Fruit fly (Drosophila melanogaster) whole organism, embryonic: ENCODE results near the gene PolE2.

ENCODE experiments used
- ATbp ChIP-seq: fragments of 200-800 bp; sonication (Bioruptor generic); optimal IDR thresholded peaks from 2 replicates; lab custom pipeline; 2017; ENCODE audit warnings: missing biosample characterization, mild to moderate bottlenecking, missing genetic modification characterization, missing genetic modification reagents
- Abd-B ChIP-seq: fragments of 200-800 bp; sonication (Bioruptor generic); optimal IDR thresholded peaks from 2 replicates; lab custom pipeline; 2018; ENCODE audit warnings: missing biosample characterization, mild to moderate bottlenecking, missing genetic modification characterization, moderate library complexity
- Atf3 ChIP-seq: fragments of 200-800 bp; sonication (Bioruptor generic); optimal IDR thresholded peaks from 3 replicates; lab custom pipeline; 2016; ENCODE audit warnings: missing biosample characterization, missing genetic modification characterization
- Atf6 ChIP-seq: fragments of 200-800 bp; sonication (Bioruptor generic); IDR thresholded peaks from 2 replicates; pipeline ENCODE4 v1.3.6; 2022; ENCODE audit warnings: missing biosample characterization, missing genetic modification characterization
- Awh ChIP-seq: fragments of 200-800 bp; sonication (Bioruptor generic); IDR thresholded peaks from 2 replicates; pipeline ENCODE4, ENCODE4 v1.3.6; 2022; ENCODE audit warnings: missing biosample characterization, missing genetic modification characterization
- CG12299 ChIP-seq: fragments of 200-800 bp; sonication (Bioruptor generic); optimal IDR thresholded peaks from 2 replicates; lab custom pipeline; 2018; ENCODE audit warnings: missing biosample characterization, mild to moderate bottlenecking, missing genetic modification characterization
- CG14050 ChIP-seq: fragments of 200-800 bp; sonication (Bioruptor generic); IDR thresholded peaks from 3 replicates; pipeline ENCODE4 v1.3.6; 2022; ENCODE audit warnings: missing biosample characterization, missing genetic modification characterization
- CG14441 ChIP-seq: fragments of 200-800 bp; sonication (Bioruptor generic); IDR thresholded peaks from 2 replicates; pipeline ENCODE4 v1.3.6; 2022; ENCODE audit warnings: missing biosample characterization, missing genetic modification characterization
- CG17385 ChIP-seq: fragments of 200-800 bp; sonication (Bioruptor generic); optimal IDR thresholded peaks from 3 replicates; lab custom pipeline; 2018; ENCODE audit warnings: missing biosample characterization, mild to moderate bottlenecking, missing genetic modification characterization
- CG17912 ChIP-seq: fragments of 200-800 bp; sonication (Bioruptor generic); optimal IDR thresholded peaks from 2 replicates; lab custom pipeline; 2018; ENCODE audit warnings: missing biosample characterization, mild to moderate bottlenecking, missing genetic modification characterization
- CG2199 ChIP-seq: fragments of 200-800 bp; sonication (Bioruptor generic); IDR thresholded peaks from 3 replicates; pipeline ENCODE4 v1.3.6; 2022; ENCODE audit warnings: missing biosample characterization, missing genetic modification characterization
- CG31365 ChIP-seq: fragments of 200-800 bp; sonication (Bioruptor generic); optimal IDR thresholded peaks from 2 replicates; lab custom pipeline; 2018; ENCODE audit warnings: missing biosample characterization, mild to moderate bottlenecking, missing genetic modification characterization
- CG33557 ChIP-seq: fragments of 200-800 bp; sonication (Bioruptor generic); optimal IDR thresholded peaks from 2 replicates; lab custom pipeline; 2019; ENCODE audit warnings: missing biosample characterization, mild to moderate bottlenecking, missing genetic modification characterization, moderate library complexity
- CG34224 ChIP-seq: fragments of 200-800 bp; sonication (Bioruptor generic); IDR thresholded peaks from 3 replicates; pipeline ENCODE4 v1.3.6; 2022; ENCODE audit warnings: missing biosample characterization, missing genetic modification characterization; ENCODE audit not compliant: partially characterized antibody
- CG42726 ChIP-seq: fragments of 200-800 bp; sonication (Bioruptor generic); IDR thresholded peaks from 2 replicates; pipeline ENCODE4 v1.3.6; 2022; ENCODE audit warnings: missing biosample characterization, missing genetic modification characterization; ENCODE audit not compliant: partially characterized antibody
- CG4820 ChIP-seq: fragments of 200-800 bp; sonication (Bioruptor generic); optimal IDR thresholded peaks from 3 replicates; lab custom pipeline; 2016; ENCODE audit warnings: missing biosample characterization, missing genetic modification characterization
- CG5245 ChIP-seq: fragments of 200-800 bp; sonication (Bioruptor generic); optimal IDR thresholded peaks from 3 replicates; lab custom pipeline; 2016; ENCODE audit warnings: missing biosample characterization, missing genetic modification characterization
- CG6813 ChIP-seq: fragments of 200-800 bp; sonication (Bioruptor generic); optimal IDR thresholded peaks from 2 replicates; lab custom pipeline; 2017; ENCODE audit warnings: missing biosample characterization, missing genetic modification characterization, mild to moderate bottlenecking, moderate library complexity, missing genetic modification reagents
- CG7963 ChIP-seq: fragments of 200-800 bp; sonication (Bioruptor generic); IDR thresholded peaks from 3 replicates; pipeline ENCODE4 v1.3.6; 2022; ENCODE audit warnings: missing biosample characterization, missing genetic modification characterization; ENCODE audit not compliant: partially characterized antibody
- CG9797 ChIP-seq: fragments of 200-800 bp; sonication (Bioruptor generic); optimal IDR thresholded peaks from 3 replicates; lab custom pipeline; 2018; ENCODE audit warnings: missing biosample characterization, mild to moderate bottlenecking, missing genetic modification characterization
- CHES-1-like ChIP-seq: fragments of 200-800 bp; sonication (Bioruptor generic); optimal IDR thresholded peaks from 2 replicates; lab custom pipeline; 2016; ENCODE audit warnings: missing biosample characterization, missing genetic modification characterization
- Dip2 ChIP-seq: fragments of 200-800 bp; sonication (Bioruptor generic); IDR thresholded peaks from 2 replicates; pipeline ENCODE4 v1.3.6; 2022; ENCODE audit warnings: missing biosample characterization, missing genetic modification characterization
- Hr78 ChIP-seq, 2 experiments: fragments of 200-800 bp in 1 of 2; fragments of >200 bp in 1 of 2; sonication (Bioruptor generic) in 1 of 2; optimal IDR thresholded peaks; 2 replicates each; lab custom pipeline; 2017 to 2019; ENCODE audit warnings: missing biosample characterization in 2 of 2, missing genetic modification characterization in 2 of 2, mild to moderate bottlenecking in 1 of 2, moderate library complexity in 1 of 2
- Mad ChIP-seq: fragments of 200-800 bp; sonication (Bioruptor generic); optimal IDR thresholded peaks from 2 replicates; lab custom pipeline; 2016; ENCODE audit warnings: missing biosample characterization, missing genetic modification characterization
- Med ChIP-seq: fragments of 200-800 bp; sonication (Bioruptor generic); peaks from one replicate; lab custom pipeline; 2016; ENCODE audit warnings: missing biosample characterization, missing genetic modification characterization, mild to moderate bottlenecking, inconsistent platforms, moderate library complexity
- Meics ChIP-seq: fragments of 200-800 bp; sonication (Bioruptor generic); optimal IDR thresholded peaks from 2 replicates; lab custom pipeline; 2017; ENCODE audit warnings: missing biosample characterization, mild to moderate bottlenecking, missing genetic modification characterization
- NC2α ChIP-seq: fragments of 200-800 bp; sonication (Bioruptor generic); optimal IDR thresholded peaks from 2 replicates; lab custom pipeline; 2016; ENCODE audit warnings: missing biosample characterization, missing genetic modification characterization
- NC2β ChIP-seq: fragments of 200-800 bp; sonication (Bioruptor generic); optimal IDR thresholded peaks from 2 replicates; lab custom pipeline; 2016; ENCODE audit warnings: missing biosample characterization, missing genetic modification characterization
- NFAT ChIP-seq: fragments of 200-800 bp; sonication (Bioruptor generic); IDR thresholded peaks from 2 replicates; pipeline ENCODE4 v1.3.6; 2022; ENCODE audit warnings: missing biosample characterization, missing genetic modification characterization
- PHDP ChIP-seq: fragments of 200-800 bp; sonication (Bioruptor generic); optimal IDR thresholded peaks from 3 replicates; lab custom pipeline; 2018; ENCODE audit warnings: missing biosample characterization, mild to moderate bottlenecking, missing genetic modification characterization, moderate library complexity
- Ravus ChIP-seq: fragments of 200-800 bp; sonication (Bioruptor generic); IDR thresholded peaks from 2 replicates; pipeline ENCODE4 v1.3.6; 2022; ENCODE audit warnings: missing biosample characterization, missing genetic modification characterization
- TFAM ChIP-seq: fragments of 200-800 bp; sonication (Bioruptor generic); optimal IDR thresholded peaks from 2 replicates; lab custom pipeline; 2017; ENCODE audit warnings: missing biosample characterization, missing genetic modification characterization, inconsistent platforms
- Tbp ChIP-seq: fragments of >200 bp; optimal IDR thresholded peaks from 2 replicates; lab custom pipeline; 2018; ENCODE audit warnings: missing biosample characterization, missing genetic modification characterization
- amos ChIP-seq: fragments of 200-800 bp; sonication (Bioruptor generic); IDR thresholded peaks from 2 replicates; pipeline ENCODE4 v1.3.6; 2022; ENCODE audit warnings: missing biosample characterization, missing genetic modification characterization; ENCODE audit not compliant: partially characterized antibody
- aop ChIP-seq: fragments of 200-800 bp; sonication (Bioruptor generic); IDR thresholded peaks from 2 replicates; pipeline ENCODE4 v1.3.6; 2022; ENCODE audit warnings: missing biosample characterization, missing genetic modification characterization
- az2 ChIP-seq: fragments of 200-800 bp; sonication (Bioruptor generic); optimal IDR thresholded peaks from 3 replicates; lab custom pipeline; 2016; ENCODE audit warnings: missing biosample characterization, missing genetic modification characterization
- bab2 ChIP-seq: fragments of 200-800 bp; sonication (Bioruptor generic); optimal IDR thresholded peaks from 2 replicates; lab custom pipeline; 2016; ENCODE audit warnings: missing biosample characterization, missing genetic modification characterization
- h ChIP-seq: fragments of >200 bp; optimal IDR thresholded peaks from 2 replicates; lab custom pipeline; 2017
- lmd ChIP-seq: fragments of 200-800 bp; sonication (Bioruptor generic); IDR thresholded peaks from 2 replicates; pipeline ENCODE4 v1.3.6; 2022; ENCODE audit warnings: missing biosample characterization, missing genetic modification characterization
- maf-S ChIP-seq: fragments of 200-800 bp; sonication (Bioruptor generic); optimal IDR thresholded peaks from 2 replicates; lab custom pipeline; 2016; ENCODE audit warnings: missing biosample characterization, missing genetic modification characterization
- nau ChIP-seq: fragments of 200-800 bp; sonication (Bioruptor generic); optimal IDR thresholded peaks from 3 replicates; lab custom pipeline; 2017; ENCODE audit warnings: missing biosample characterization, mild to moderate bottlenecking, missing genetic modification characterization, missing genetic modification reagents
- pan ChIP-seq, 4 experiments: fragments of >200 bp in 3 of 4; fragments of 200-800 bp in 1 of 4; sonication (Bioruptor generic) in 1 of 4; optimal IDR thresholded peaks in 3 of 4; IDR thresholded peaks in 1 of 4; 2 replicates each; pipeline versions ENCODE4 v1.3.6 to Lab custom; 2017 to 2022; ENCODE audit warnings: missing biosample characterization in 2 of 4, missing genetic modification characterization in 2 of 4, mixed read lengths in 1 of 4
- peb ChIP-seq: fragments of 200-800 bp; sonication (Bioruptor generic); IDR thresholded peaks from 2 replicates; pipeline ENCODE4 v1.3.6; 2022; ENCODE audit warnings: missing biosample characterization, missing genetic modification characterization
- psq ChIP-seq: fragments of 200-800 bp; sonication (Bioruptor generic); optimal IDR thresholded peaks from 2 replicates; lab custom pipeline; 2017; ENCODE audit warnings: missing biosample characterization, missing genetic modification characterization
- ranshi ChIP-seq: fragments of 200-800 bp; sonication (Bioruptor generic); IDR thresholded peaks from 2 replicates; pipeline ENCODE4 v1.3.6; 2022; ENCODE audit warnings: missing biosample characterization, missing genetic modification characterization
- salm ChIP-seq: fragments of 200-800 bp; sonication (Bioruptor generic); optimal IDR thresholded peaks from 2 replicates; lab custom pipeline; 2018; ENCODE audit warnings: missing biosample characterization, mild to moderate bottlenecking, missing genetic modification characterization
- sim ChIP-seq: fragments of 200-800 bp; sonication (Bioruptor generic); IDR thresholded peaks from 2 replicates; pipeline ENCODE4 v1.3.6; 2022; ENCODE audit warnings: missing biosample characterization, missing genetic modification characterization
- slbo ChIP-seq: fragments of 200-800 bp; sonication (Bioruptor generic); IDR thresholded peaks from 2 replicates; pipeline ENCODE4 v1.3.6; 2022; ENCODE audit warnings: missing biosample characterization, missing genetic modification characterization
- tap ChIP-seq: fragments of 200-800 bp; optimal IDR thresholded peaks from 3 replicates; lab custom pipeline; 2019; ENCODE audit warnings: missing biosample characterization, mild to moderate bottlenecking, missing genetic modification characterization, moderate library complexity
- tio ChIP-seq: fragments of 200-800 bp; sonication (Bioruptor generic); optimal IDR thresholded peaks from 2 replicates; lab custom pipeline; 2017; ENCODE audit warnings: missing biosample characterization, missing genetic modification characterization, inconsistent platforms
- wek ChIP-seq: fragments of 200-800 bp; sonication (Bioruptor generic); optimal IDR thresholded peaks from 3 replicates; lab custom pipeline; 2018; ENCODE audit warnings: missing biosample characterization, mild to moderate bottlenecking, missing genetic modification characterization, moderate library complexity
- zen2 ChIP-seq: fragments of 200-800 bp; sonication (Bioruptor generic); IDR thresholded peaks from 3 replicates; pipeline ENCODE4 v1.3.6; 2022; ENCODE audit warnings: missing biosample characterization, missing genetic modification characterization; ENCODE audit not compliant: partially characterized antibody

The PolE2 gene

DNA sequence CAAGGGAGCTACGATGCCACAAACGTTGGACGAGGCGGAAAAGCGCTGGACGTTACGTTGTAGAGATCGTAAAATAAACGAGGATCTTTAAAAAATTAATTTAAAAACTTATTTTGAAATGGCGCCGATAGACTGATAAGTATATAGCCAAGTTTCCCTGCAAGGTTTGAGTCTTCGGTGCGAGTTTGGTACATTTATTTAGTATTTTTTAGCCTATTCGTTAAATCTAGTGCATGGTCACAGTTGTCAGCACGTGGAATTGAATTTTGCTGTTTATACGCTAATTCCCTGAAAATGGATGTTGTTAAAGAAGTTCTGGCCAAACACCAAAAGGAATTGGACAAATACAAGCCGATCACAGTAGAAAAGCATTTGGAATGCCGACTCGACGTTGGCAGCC, 2.1 kb upstream of the PolE2 start, which contains the start of gene CG32409 (continued):
- TF ChIP-seq Hr78 (GFP tag; optimal IDR thresholded peaks at IDR 0.05; lab: Kevin White, UChicago): no peak
- no peak for TF ChIP-seq PHDP (tag; lab: Kevin White, UChicago)
- no peak for TF ChIP-seq wek
- TF ChIP-seq Ravus (GFP tag; lab: Robert Waterston, UW): no peak
- TF ChIP-seq maf-S: no peak
- no peak for TF ChIP-seq lmd (GFP tag; lab: Robert Waterston, UW)
- TF ChIP-seq nau (GFP tag; lab: Kevin White, UChicago): no peak
- peak; percentile 80 for TF ChIP-seq CG9797 (GFP tag; lab: Kevin White, UChicago)
- no peak for TF ChIP-seq peb (GFP tag; lab: Robert Waterston, UW)
- no peak for TF ChIP-seq CG6813 (GFP tag; lab: Kevin White, UChicago)
- no peak for TF ChIP-seq CG34224 (GFP tag; lab: Robert Waterston, UW)
- no peak for TF ChIP-seq CG14050 (GFP tag; lab: Robert Waterston, UW)
- no peak for TF ChIP-seq bab2 (GFP tag; lab: Kevin White, UChicago)
- no peak for TF ChIP-seq Atf3 (GFP tag; lab: Kevin White, UChicago)
- no peak for TF ChIP-seq sim (GFP tag; lab: Robert Waterston, UW)
- TF ChIP-seq Med (GFP tag; lab: Kevin White, UChicago): peak; percentile 83
- TF ChIP-seq salm (tag; lab: Kevin White, UChicago): no peak
- no peak for TF ChIP-seq CG5245 (GFP tag; lab: Kevin White, UChicago)
- TF ChIP-seq CG12299 (tag; lab: Kevin White, UChicago): no peak
- no peak for TF ChIP-seq tio (GFP tag; lab: Kevin White, UChicago)
- TF ChIP-seq CG17385 (GFP tag; lab: Kevin White, UChicago): no peak
- TF ChIP-seq pan (optimal IDR thresholded peaks at IDR 0.05; lab: Kevin White, UChicago): no peak
- no peak for TF ChIP-seq pan (GFP tag; optimal IDR thresholded peaks at IDR 0.05 in 1 of 2, IDR thresholded peaks at IDR 0.05 in 1 of 2)
- TF ChIP-seq az2 (GFP tag; lab: Kevin White, UChicago): no peak
- TF ChIP-seq NFAT (GFP tag; lab: Robert Waterston, UW): no peak
- TF ChIP-seq NC2α (GFP tag; lab: Kevin White, UChicago): no peak
- TF ChIP-seq CG42726: no peak
- peak; percentile 39; the same call in 1 of the 2 replicates for TF ChIP-seq amos
- TF ChIP-seq Atf6 (GFP tag; lab: Robert Waterston, UW): no peak
- TF ChIP-seq CHES-1-like (GFP tag; lab: Kevin White, UChicago): no peak
- no peak for TF ChIP-seq ranshi (GFP tag; lab: Robert Waterston, UW)
- no peak for TF ChIP-seq Dip2 (GFP tag; lab: Robert Waterston, UW)
- no peak for TF ChIP-seq NC2β (GFP tag; lab: Kevin White, UChicago)
- TF ChIP-seq Awh: no peak
- no peak for TF ChIP-seq TFAM (GFP tag; lab: Kevin White, UChicago)
- TF ChIP-seq slbo (GFP tag; lab: Robert Waterston, UW): no peak
- no peak for TF ChIP-seq Abd-B
- peak; percentile 25 for TF ChIP-seq Mad (GFP tag; lab: Kevin White, UChicago)
- TF ChIP-seq zen2 (GFP tag; lab: Robert Waterston, UW): no peak
- TF ChIP-seq Tbp: no peak
- no peak for TF ChIP-seq CG33557 (GFP tag; lab: Kevin White, UChicago)
- TF ChIP-seq CG7963: no peak
- TF ChIP-seq CG14441: no peak
- TF ChIP-seq Meics: no peak
- TF ChIP-seq CG17912 (GFP tag; lab: Kevin White, UChicago): no peak
- no peak for TF ChIP-seq CG31365
- no peak for TF ChIP-seq tap (tag; lab: Kevin White, UChicago)
- TF ChIP-seq h (lab: Kevin White, UChicago): no peak
- TF ChIP-seq ATbp (GFP tag; lab: Kevin White, UChicago): no peak
- TF ChIP-seq CG4820 (GFP tag; lab: Kevin White, UChicago): no peak
- no peak for TF ChIP-seq psq
- TF ChIP-seq CG2199: no peak
- TF ChIP-seq aop (GFP tag; lab: Robert Waterston, UW): no peak
